Fruit fly (Drosophila melanogaster): ENCODE measurements around the gene CG31139.

Gene CG31139

DNA sequence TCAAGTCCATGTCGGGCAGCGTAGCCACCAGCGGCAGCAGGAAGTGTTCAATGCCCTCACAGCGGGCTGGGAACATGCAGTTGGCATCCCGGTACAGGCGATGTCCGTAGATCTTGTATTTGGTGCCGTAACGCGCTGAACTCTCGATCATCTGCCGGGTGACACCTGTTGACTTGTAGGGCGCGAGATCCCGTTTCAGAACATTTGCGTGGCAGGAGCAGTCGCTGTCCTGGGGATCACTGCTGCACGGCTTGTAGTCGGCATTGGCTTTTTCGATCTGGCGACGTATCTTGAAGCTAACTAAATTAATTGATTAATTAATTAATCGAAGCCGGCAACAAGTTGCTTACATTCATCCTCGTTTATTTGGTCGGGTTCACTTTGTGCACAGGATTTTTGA, 1.2 kb upstream of the CG31139 start:
- TF ChIP-seq pan (optimal IDR thresholded peaks at IDR 0.05) = no peak
- no peak for TF ChIP-seq usp (GFP tag; optimal IDR thresholded peaks at IDR 0.05)
- no peak for TF ChIP-seq CG8478 (optimal IDR thresholded peaks at IDR 0.05)
- no peak for TF ChIP-seq psq (optimal IDR thresholded peaks at IDR 0.05)
- TF ChIP-seq Dll (optimal IDR thresholded peaks at IDR 0.05) = no peak
- TF ChIP-seq EcR (GFP tag; optimal IDR thresholded peaks at IDR 0.05) = no peak

dm6 chr3R:22747423-22748090, 1.3 kb downstream of the CG31139 start, which contains the start of gene CG17141:
Gene CG17141, minus strand, starts transcription at chr3R:22747599.
- TF ChIP-seq CG8478 (optimal IDR thresholded peaks at IDR 0.05) (no peak), usp (GFP tag; optimal IDR thresholded peaks at IDR 0.05) (no peak), Dll (optimal IDR thresholded peaks at IDR 0.05) (no peak), EcR (GFP tag; optimal IDR thresholded peaks at IDR 0.05) (no peak), psq (optimal IDR thresholded peaks at IDR 0.05) (no peak), pan (optimal IDR thresholded peaks at IDR 0.05) (no peak)

- TF ChIP-seq EcR (GFP tag; optimal IDR thresholded peaks at IDR 0.05) (no peak), psq (optimal IDR thresholded peaks at IDR 0.05) (no peak), CG8478 (optimal IDR thresholded peaks at IDR 0.05) (no peak), usp (GFP tag; optimal IDR thresholded peaks at IDR 0.05) (no peak), Dll (optimal IDR thresholded peaks at IDR 0.05) (no peak), pan (optimal IDR thresholded peaks at IDR 0.05) (no peak)
These were observed 3.4 kb downstream of the CG31139 start, which contains the start of the genes vret and HP1c for dm6 chr3R:22745432-22745831. Gene vret, minus strand, starts transcription at chr3R:22745581. Gene HP1c, plus strand, starts transcription at chr3R:22745620.

dm6 chr3R:22740930-22741329, 7.9 kb downstream of the CG31139 start, which contains the start of the genes Dcr-1 and CG6985:
Gene Dcr-1, minus strand, starts transcription at chr3R:22741091.
Gene CG6985, plus strand, starts transcription at chr3R:22741150.
- TF ChIP-seq pan (optimal IDR thresholded peaks at IDR 0.05) = no peak
- no peak for TF ChIP-seq Dll (optimal IDR thresholded peaks at IDR 0.05)
- no peak for TF ChIP-seq EcR (GFP tag; optimal IDR thresholded peaks at IDR 0.05)
- TF ChIP-seq psq (optimal IDR thresholded peaks at IDR 0.05) = no peak
- TF ChIP-seq CG8478 (optimal IDR thresholded peaks at IDR 0.05) = no peak
- TF ChIP-seq usp (GFP tag; optimal IDR thresholded peaks at IDR 0.05) = no peak

DNA sequence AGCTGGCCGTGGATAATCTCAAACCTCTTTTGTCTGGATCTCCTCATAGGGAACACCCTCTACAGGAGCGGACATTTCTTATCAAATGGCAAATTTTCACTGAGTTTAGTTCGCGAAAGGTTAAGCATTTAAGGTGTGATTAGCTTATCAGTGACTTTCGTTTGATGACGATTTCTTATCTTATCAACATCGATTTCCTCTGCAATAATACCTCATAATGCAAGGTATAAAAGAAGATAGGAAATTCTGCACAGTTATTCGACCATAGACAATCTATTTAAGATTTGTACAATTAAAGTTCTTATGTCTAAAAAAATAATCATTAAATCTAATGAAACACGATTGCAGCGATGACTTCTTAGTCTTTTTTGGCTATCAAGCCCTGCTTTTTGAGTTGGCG, 15.1 kb downstream of the CG31139 start, which contains the start of gene Takl2:
Gene Takl2, minus strand, starts transcription at position 101 of the 400 bp plus-strand sequence.
- TF ChIP-seq psq (optimal IDR thresholded peaks at IDR 0.05) (no peak), usp (GFP tag; optimal IDR thresholded peaks at IDR 0.05) (no peak), Dll (optimal IDR thresholded peaks at IDR 0.05) (no peak), EcR (GFP tag; optimal IDR thresholded peaks at IDR 0.05) (no peak), pan (optimal IDR thresholded peaks at IDR 0.05) (no peak), CG8478 (optimal IDR thresholded peaks at IDR 0.05) (no peak)

- no peak for TF ChIP-seq usp (GFP tag; optimal IDR thresholded peaks at IDR 0.05)
- TF ChIP-seq CG8478 (optimal IDR thresholded peaks at IDR 0.05) = no peak
- TF ChIP-seq Dll (optimal IDR thresholded peaks at IDR 0.05) = no peak
- TF ChIP-seq EcR (GFP tag; optimal IDR thresholded peaks at IDR 0.05) = no peak
- TF ChIP-seq pan (optimal IDR thresholded peaks at IDR 0.05) = no peak
- no peak for TF ChIP-seq psq (optimal IDR thresholded peaks at IDR 0.05)
These were observed 15.9 kb downstream of the CG31139 start for dm6 chr3R:22732995-22733394.

DNA sequence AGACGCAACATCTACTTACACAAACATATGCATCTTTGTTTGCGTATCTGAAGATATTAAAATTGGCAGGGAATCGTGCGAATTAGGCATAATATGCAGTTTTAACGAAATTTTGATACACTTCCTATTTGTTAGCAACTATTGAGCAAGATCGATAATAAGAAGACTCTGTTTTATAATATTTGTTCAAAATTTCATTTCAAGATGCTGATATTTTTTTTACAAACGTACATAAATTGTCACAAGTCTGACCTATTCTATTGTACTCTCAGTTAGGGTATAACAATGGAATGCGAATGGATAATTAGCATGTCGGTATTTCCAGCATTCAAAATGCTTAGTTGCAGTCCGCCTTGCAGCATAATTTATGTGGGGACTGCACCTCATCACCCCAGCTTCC, 21.0 kb downstream of the CG31139 start:
- TF ChIP-seq pan (optimal IDR thresholded peaks at IDR 0.05) = no peak
- no peak for TF ChIP-seq usp (GFP tag; optimal IDR thresholded peaks at IDR 0.05)
- no peak for TF ChIP-seq EcR (GFP tag; optimal IDR thresholded peaks at IDR 0.05)
- TF ChIP-seq CG8478 (optimal IDR thresholded peaks at IDR 0.05) = no peak
- no peak for TF ChIP-seq Dll (optimal IDR thresholded peaks at IDR 0.05)
- TF ChIP-seq psq (optimal IDR thresholded peaks at IDR 0.05) = no peak

dm6 chr3R:22727456-22727833, 21.4 kb downstream of the CG31139 start:
- TF ChIP-seq Dll (optimal IDR thresholded peaks at IDR 0.05) (no peak), CG8478 (optimal IDR thresholded peaks at IDR 0.05) (no peak), pan (optimal IDR thresholded peaks at IDR 0.05) (no peak), EcR (GFP tag; optimal IDR thresholded peaks at IDR 0.05) (no peak), psq (optimal IDR thresholded peaks at IDR 0.05) (no peak), usp (GFP tag; optimal IDR thresholded peaks at IDR 0.05) (no peak)

DNA sequence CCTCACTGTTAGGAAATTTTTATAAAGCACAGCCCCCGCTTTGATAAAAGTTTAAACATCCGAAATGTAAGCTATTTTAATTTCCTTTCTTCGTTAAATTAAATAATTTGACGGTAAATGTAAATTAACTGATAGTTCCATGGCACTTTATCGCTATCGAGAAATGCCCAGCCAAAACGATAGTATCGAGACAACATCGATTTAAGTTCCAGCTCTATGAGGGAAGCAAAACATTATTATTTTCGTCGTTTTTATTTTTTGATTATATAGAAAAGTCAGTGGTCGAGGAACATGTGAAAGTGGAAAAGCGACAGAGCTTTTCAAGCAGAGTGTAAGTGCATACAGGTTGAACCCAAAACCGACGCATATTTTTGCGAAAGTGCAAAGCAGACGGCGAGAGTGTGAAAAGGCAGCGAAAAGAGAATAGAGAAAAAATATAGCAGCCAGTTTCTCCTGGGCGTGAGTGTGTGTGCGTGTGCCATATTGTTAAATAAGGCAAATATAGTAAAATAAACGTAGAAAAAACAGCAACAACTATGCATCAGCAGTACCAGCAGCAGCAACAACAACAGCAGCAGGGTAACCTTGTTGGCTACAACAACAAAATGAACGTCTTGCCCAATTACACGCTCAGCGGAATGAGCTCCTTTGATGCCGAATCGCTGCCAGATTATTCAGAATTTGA, 21.9 kb downstream of the CG31139 start, which contains the start of gene CG45049:
Gene CG45049, plus strand, starts transcription at position 197 of the 685 bp plus-strand sequence.
- TF ChIP-seq psq (optimal IDR thresholded peaks at IDR 0.05) = no peak
- no peak for TF ChIP-seq usp (GFP tag; optimal IDR thresholded peaks at IDR 0.05)
- no peak for TF ChIP-seq EcR (GFP tag; optimal IDR thresholded peaks at IDR 0.05)
- no peak for TF ChIP-seq pan (optimal IDR thresholded peaks at IDR 0.05)
- TF ChIP-seq CG8478 (optimal IDR thresholded peaks at IDR 0.05) = no peak
- no peak for TF ChIP-seq Dll (optimal IDR thresholded peaks at IDR 0.05)

dm6 chr3R:22726031-22726770, 22.7 kb downstream of the CG31139 start, which contains the start of gene RNF220:
Gene RNF220, minus strand, starts transcription at chr3R:22726414.
- TF ChIP-seq CG8478 (optimal IDR thresholded peaks at IDR 0.05) (no peak), pan (optimal IDR thresholded peaks at IDR 0.05) (no peak), EcR (GFP tag; optimal IDR thresholded peaks at IDR 0.05) (no peak), psq (optimal IDR thresholded peaks at IDR 0.05) (no peak), usp (GFP tag; optimal IDR thresholded peaks at IDR 0.05) (no peak), Dll (optimal IDR thresholded peaks at IDR 0.05) (no peak)
